Fruit fly (Drosophila melanogaster) whole organism, prepupa: ENCODE results near the gene ghi.

ENCODE experiments used
- Blimp-1 ChIP-seq: fragments of 200-800 bp; sonication (Bioruptor generic); optimal IDR thresholded peaks from 3 replicates; lab custom pipeline; 2017; ENCODE audit warnings: missing biosample characterization, missing genetic modification characterization, mild to moderate bottlenecking, moderate library complexity, missing genetic modification reagents
- CG10631 ChIP-seq: fragments of 200-800 bp; sonication (Bioruptor generic); optimal IDR thresholded peaks from 2 replicates; lab custom pipeline; 2016; ENCODE audit warnings: missing biosample characterization, missing genetic modification characterization
- CG10669 ChIP-seq: fragments of 200-800 bp; sonication (Bioruptor generic); optimal IDR thresholded peaks from 3 replicates; lab custom pipeline; 2018; ENCODE audit warnings: missing biosample characterization, mild to moderate bottlenecking, missing genetic modification characterization, moderate library complexity
- CG11902 ChIP-seq: fragments of 200-800 bp; sonication (Bioruptor generic); optimal IDR thresholded peaks from 3 replicates; lab custom pipeline; 2016; ENCODE audit warnings: missing biosample characterization, missing genetic modification characterization
- CG15336 ChIP-seq: fragments of 200-800 bp; sonication (Bioruptor generic); IDR thresholded peaks from 2 replicates; pipeline ENCODE4 v1.3.6; 2022; ENCODE audit warnings: missing biosample characterization, missing genetic modification characterization
- CG1621 ChIP-seq: fragments of 200-800 bp; sonication (Bioruptor generic); optimal IDR thresholded peaks from 3 replicates; lab custom pipeline; 2018; ENCODE audit warnings: missing biosample characterization, mild to moderate bottlenecking, missing genetic modification characterization
- CG16779 ChIP-seq: fragments of 200-800 bp; sonication (Bioruptor generic); optimal IDR thresholded peaks from 3 replicates; lab custom pipeline; 2017; ENCODE audit warnings: missing biosample characterization, mild to moderate bottlenecking, missing genetic modification characterization
- CG3032 ChIP-seq: fragments of 200-800 bp; optimal IDR thresholded peaks from 2 replicates; lab custom pipeline; 2019; ENCODE audit warnings: missing biosample characterization, mild to moderate bottlenecking, missing genetic modification characterization, moderate library complexity
- CG31627 ChIP-seq: fragments of 200-800 bp; sonication (Bioruptor generic); optimal IDR thresholded peaks from 3 replicates; lab custom pipeline; 2016; ENCODE audit warnings: missing biosample characterization, missing genetic modification characterization
- CG34406 ChIP-seq: fragments of 200-800 bp; sonication (Bioruptor generic); optimal IDR thresholded peaks from 3 replicates; lab custom pipeline; 2016; ENCODE audit warnings: missing biosample characterization, missing genetic modification characterization
- CG4318 ChIP-seq: fragments of 200-800 bp; sonication (Bioruptor generic); optimal IDR thresholded peaks from 3 replicates; lab custom pipeline; 2017; ENCODE audit warnings: missing biosample characterization, mild to moderate bottlenecking, missing genetic modification characterization
- CG6792 ChIP-seq: fragments of 200-800 bp; sonication (Bioruptor generic); optimal IDR thresholded peaks from 3 replicates; lab custom pipeline; 2016; ENCODE audit warnings: missing biosample characterization, missing genetic modification characterization
- CG6854 ChIP-seq: fragments of 200-800 bp; sonication (Bioruptor generic); optimal IDR thresholded peaks from 2 replicates; lab custom pipeline; 2017; ENCODE audit warnings: missing biosample characterization, mild to moderate bottlenecking, missing genetic modification characterization
- CG7368 ChIP-seq: fragments of 200-800 bp; sonication (Bioruptor generic); optimal IDR thresholded peaks from 3 replicates; lab custom pipeline; 2016; ENCODE audit warnings: missing biosample characterization, missing genetic modification characterization
- CG8119 ChIP-seq: fragments of 200-800 bp; sonication (Bioruptor generic); IDR thresholded peaks from 3 replicates; pipeline ENCODE4 v1.3.6; 2022; ENCODE audit warnings: missing biosample characterization, missing genetic modification characterization
- CG8319 ChIP-seq: fragments of 200-800 bp; sonication (Bioruptor generic); optimal IDR thresholded peaks from 3 replicates; lab custom pipeline; 2016; ENCODE audit warnings: missing biosample characterization, missing genetic modification characterization
- CG9139 ChIP-seq: fragments of 200-800 bp; sonication (Bioruptor generic); optimal IDR thresholded peaks from 3 replicates; lab custom pipeline; 2017; ENCODE audit warnings: missing biosample characterization, mild to moderate bottlenecking, missing genetic modification characterization
- Eip75B ChIP-seq: fragments of 200-800 bp; sonication (Bioruptor generic); optimal IDR thresholded peaks from 3 replicates; lab custom pipeline; 2016; ENCODE audit warnings: missing biosample characterization, missing genetic modification characterization
- Eip78C ChIP-seq: fragments of 200-800 bp; sonication (Bioruptor generic); peaks from one replicate; lab custom pipeline; 2016; ENCODE audit warnings: missing biosample characterization, missing genetic modification characterization
- Eip93F ChIP-seq: fragments of 200-800 bp; sonication (Bioruptor generic); optimal IDR thresholded peaks from 2 replicates; lab custom pipeline; 2016; ENCODE audit warnings: missing biosample characterization, mild to moderate bottlenecking, missing genetic modification characterization
- Ets21C ChIP-seq: fragments of 200-800 bp; sonication (Bioruptor generic); optimal IDR thresholded peaks from 3 replicates; lab custom pipeline; 2016; ENCODE audit warnings: missing biosample characterization, missing genetic modification characterization
- Hr38 ChIP-seq: sonication (Bioruptor generic); optimal IDR thresholded peaks from 2 replicates; lab custom pipeline; 2016; ENCODE audit warnings: missing biosample characterization, missing genetic modification characterization
- Hr4 ChIP-seq: fragments of 200-800 bp; sonication (Bioruptor generic); optimal IDR thresholded peaks from 3 replicates; lab custom pipeline; 2016; ENCODE audit warnings: missing biosample characterization, missing genetic modification characterization
- Lpt ChIP-seq: fragments of 200-800 bp; sonication (Bioruptor generic); optimal IDR thresholded peaks from 3 replicates; lab custom pipeline; 2016; ENCODE audit warnings: missing biosample characterization, missing genetic modification characterization
- OdsH ChIP-seq: fragments of 200-800 bp; sonication (Bioruptor generic); optimal IDR thresholded peaks from 3 replicates; lab custom pipeline; 2016; ENCODE audit warnings: missing biosample characterization, missing genetic modification characterization
- Smox ChIP-seq: fragments of 200-800 bp; sonication (Bioruptor generic); optimal IDR thresholded peaks from 3 replicates; lab custom pipeline; 2016; ENCODE audit warnings: missing biosample characterization, missing genetic modification characterization
- Sox14 ChIP-seq: fragments of 200-800 bp; sonication (Bioruptor generic); optimal IDR thresholded peaks from 3 replicates; lab custom pipeline; 2016; ENCODE audit warnings: missing biosample characterization, missing genetic modification characterization
- Sox15 ChIP-seq: fragments of 200-800 bp; sonication (Bioruptor generic); optimal IDR thresholded peaks from 3 replicates; lab custom pipeline; 2016; ENCODE audit warnings: missing biosample characterization, missing genetic modification characterization
- acj6 ChIP-seq: fragments of 200-800 bp; sonication (Bioruptor generic); optimal IDR thresholded peaks from 3 replicates; lab custom pipeline; 2016; ENCODE audit warnings: missing biosample characterization, missing genetic modification characterization
- cyc ChIP-seq: fragments of 200-800 bp; sonication (Bioruptor generic); optimal IDR thresholded peaks from 3 replicates; lab custom pipeline; 2016; ENCODE audit warnings: missing biosample characterization, missing genetic modification characterization
- dac ChIP-seq: fragments of 200-800 bp; sonication (Bioruptor generic); optimal IDR thresholded peaks from 2 replicates; lab custom pipeline; 2017; ENCODE audit warnings: missing biosample characterization, mild to moderate bottlenecking, missing genetic modification characterization
- eg ChIP-seq: fragments of 200-800 bp; sonication (Bioruptor generic); IDR thresholded peaks from 3 replicates; pipeline ENCODE4 v1.3.6; 2022; ENCODE audit warnings: missing biosample characterization, missing genetic modification characterization
- esn ChIP-seq: fragments of 200-800 bp; sonication (Bioruptor generic); optimal IDR thresholded peaks from 2 replicates; lab custom pipeline; 2016; ENCODE audit warnings: missing biosample characterization, mild to moderate bottlenecking, missing genetic modification characterization, moderate library complexity
- fkh ChIP-seq: fragments of 200-800 bp; sonication (Bioruptor generic); optimal IDR thresholded peaks from 3 replicates; lab custom pipeline; 2017; ENCODE audit warnings: missing biosample characterization, mild to moderate bottlenecking, missing genetic modification characterization, moderate library complexity
- lz ChIP-seq: fragments of 200-800 bp; sonication (Bioruptor generic); optimal IDR thresholded peaks from 3 replicates; lab custom pipeline; 2016; ENCODE audit warnings: missing biosample characterization, missing genetic modification characterization
- pdm3 ChIP-seq: fragments of 200-800 bp; sonication (Bioruptor generic); optimal IDR thresholded peaks from 3 replicates; lab custom pipeline; 2016; ENCODE audit warnings: missing biosample characterization, missing genetic modification characterization
- salr ChIP-seq, 2 experiments: fragments of 200-800 bp; sonication (Bioruptor generic); optimal IDR thresholded peaks; 3 replicates each; lab custom pipeline; 2016 to 2018; ENCODE audit warnings: missing biosample characterization in 2 of 2, missing genetic modification characterization in 2 of 2, mild to moderate bottlenecking in 1 of 2
- spab ChIP-seq: fragments of 200-800 bp; sonication (Bioruptor generic); optimal IDR thresholded peaks from 2 replicates; lab custom pipeline; 2017; ENCODE audit warnings: missing biosample characterization, mild to moderate bottlenecking, missing genetic modification characterization, missing genetic modification reagents
- ss ChIP-seq, 2 experiments: fragments of 200-800 bp; sonication (Bioruptor generic); optimal IDR thresholded peaks; 2 replicates in 1 of 2; 3 replicates in 1 of 2; lab custom pipeline; 2017 to 2018; ENCODE audit warnings: mild to moderate bottlenecking in 2 of 2, missing biosample characterization in 2 of 2, missing genetic modification characterization in 2 of 2, moderate library complexity in 1 of 2
- vri ChIP-seq: fragments of 200-800 bp; sonication (Bioruptor generic); optimal IDR thresholded peaks from 3 replicates; lab custom pipeline; 2016; ENCODE audit warnings: missing biosample characterization, mild to moderate bottlenecking, missing genetic modification characterization

The ghi gene

DNA sequence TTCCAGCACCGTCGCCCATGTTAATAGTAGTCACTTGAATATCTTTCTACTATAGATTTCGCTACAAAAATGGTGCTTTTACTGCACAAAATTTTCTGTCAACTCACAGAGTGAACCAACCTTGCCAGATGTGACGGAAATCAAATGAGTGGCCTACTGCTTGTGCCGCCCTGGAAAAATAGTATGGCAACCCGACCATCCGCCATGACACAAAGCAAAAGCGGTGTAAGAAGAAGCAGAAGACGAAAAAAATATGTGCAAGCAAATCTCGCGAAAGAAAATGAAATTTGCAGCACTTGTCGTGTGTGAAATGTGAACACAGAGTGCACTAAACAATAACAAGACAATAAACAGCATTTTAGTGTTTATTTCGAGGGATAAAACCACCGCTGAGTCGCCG lies 25.2 kb downstream of the ghi start, which contains the start of the genes Uch-L5 and Jarid2:
Uch-L5 (minus strand) TSS at position 137 of the 400 bp plus-strand sequence.
Jarid2 (plus strand) TSS at position 210 of the 400 bp plus-strand sequence.
- TF ChIP-seq vri (GFP tag; lab: Kevin White, UChicago) (peak; percentile 13), Sox14 (GFP tag; lab: Kevin White, UChicago) (peak; percentile 92), cyc (GFP tag; lab: Kevin White, UChicago) (peak; percentile 65), Lpt (no peak), CG9139 (GFP tag; lab: Kevin White, UChicago) (no peak), CG3032 (peak; percentile 27), lz (GFP tag; lab: Kevin White, UChicago) (peak; percentile 35), esn (GFP tag; lab: Kevin White, UChicago) (peak; percentile 72), CG31627 (GFP tag; lab: Kevin White, UChicago) (peak; percentile 63), salr (GFP tag; optimal IDR thresholded peaks at IDR 0.05; lab: Kevin White, UChicago) (peak in 1 of 2 experiments; percentile 16), fkh (peak; percentile 13), pdm3 (GFP tag; lab: Kevin White, UChicago) (no peak), CG6792 (GFP tag; lab: Kevin White, UChicago) (peak; percentile 22), CG6854 (GFP tag; lab: Kevin White, UChicago) (peak; percentile 73), CG1621 (tag; lab: Kevin White, UChicago) (peak; percentile 59), ss (GFP tag; optimal IDR thresholded peaks at IDR 0.05; lab: Kevin White, UChicago) (peak in 1 of 2 experiments; percentile 33), CG8319 (peak; percentile 9), Smox (GFP tag; lab: Kevin White, UChicago) (no peak)
- TF ChIP-seq, all 60 proteins: peak for 14

DNA sequence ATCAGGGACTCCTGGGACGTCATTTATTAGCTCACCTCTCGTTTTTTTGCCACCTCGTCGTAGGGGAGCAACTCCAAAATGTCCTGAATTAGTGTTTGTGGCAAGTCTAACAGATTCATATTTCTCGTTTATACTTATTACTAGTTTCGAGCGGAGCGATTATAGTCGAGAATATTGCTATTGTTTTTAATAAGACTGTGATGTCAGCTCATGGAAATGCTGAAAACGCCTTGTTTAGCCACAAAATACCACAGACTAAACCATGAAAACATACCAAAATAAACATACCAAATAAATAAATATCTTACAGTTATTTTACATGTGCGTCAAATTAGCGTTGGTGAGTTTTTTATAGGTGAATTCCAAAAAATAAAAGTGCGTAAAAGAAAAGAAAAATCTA lies 35.9 kb downstream of the ghi start, which contains the start of gene pall:
pall (minus strand) TSS at position 205 of the 400 bp plus-strand sequence.
- TF ChIP-seq Hr38 (GFP tag; lab: Kevin White, UChicago) (no peak), CG15336 (GFP tag; lab: Robert Waterston, UW) (0 out of 2 replicates have a peak, but pooled peaks have one; percentile 27)

DNA sequence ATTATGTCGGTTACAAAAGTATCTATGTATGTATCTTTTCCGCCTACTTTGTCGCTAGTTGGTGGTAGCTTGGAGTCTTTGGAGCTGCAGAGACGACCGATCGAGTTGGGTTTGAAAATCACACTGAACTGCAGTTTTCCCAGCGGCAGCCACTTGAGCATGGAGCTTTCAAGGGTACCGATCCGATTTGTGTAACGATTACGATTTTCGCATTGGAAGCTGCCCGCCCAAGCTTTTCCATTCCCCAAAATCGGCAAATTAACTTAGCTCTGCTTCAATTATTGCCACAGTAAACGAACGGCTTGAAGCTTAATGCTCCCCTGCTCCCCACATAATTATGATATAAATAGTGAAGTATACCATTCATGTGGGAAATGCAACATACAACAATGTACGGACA lies 37.5 kb downstream of the ghi start, which contains the start of gene CG32036:
CG32036 (minus strand) TSS at position 101 of the 400 bp plus-strand sequence.
- TF ChIP-seq CG34406 (GFP tag; lab: Kevin White, UChicago) = no peak
- TF ChIP-seq eg (GFP tag; lab: Robert Waterston, UW) = 0 out of 3 replicates have a peak, but pooled peaks have one; percentile 36
- TF ChIP-seq Eip75B = no peak

DNA sequence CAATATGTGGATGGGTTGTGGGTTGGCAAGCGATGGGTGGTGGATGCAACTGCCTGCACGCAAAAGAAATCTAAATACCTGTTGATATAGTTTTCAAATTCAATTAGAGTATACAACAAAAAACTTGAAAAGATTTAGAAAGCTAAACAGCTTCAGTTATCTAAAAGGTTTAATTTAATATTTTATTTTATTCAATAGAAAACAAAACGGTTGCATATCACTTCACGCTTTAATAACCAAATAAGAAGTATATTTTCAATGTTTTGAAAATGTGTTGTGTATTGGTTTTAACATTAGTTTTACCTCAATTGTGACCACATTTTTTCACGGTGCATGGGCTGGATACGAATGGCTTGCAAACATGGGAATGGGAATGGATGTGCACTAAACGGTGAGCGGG lies 38.0 kb downstream of the ghi start:
- TF ChIP-seq OdsH (GFP tag; lab: Kevin White, UChicago) (no peak), vri (GFP tag; lab: Kevin White, UChicago) (no peak), CG4318 (GFP tag; lab: Kevin White, UChicago) (no peak), CG16779 (tag; lab: Kevin White, UChicago) (no peak), Blimp-1 (GFP tag; lab: Kevin White, UChicago) (no peak), spab (GFP tag; lab: Kevin White, UChicago) (no peak), Ets21C (no peak), Hr4 (GFP tag; lab: Kevin White, UChicago) (peak; percentile 58), acj6 (no peak), CG15336 (GFP tag; lab: Robert Waterston, UW) (peak; percentile 47; the same call in 1 of the 2 replicates), CG8119 (GFP tag; lab: Robert Waterston, UW) (peak; percentile 60; the same call in 2 of the 3 replicates), esn (GFP tag; lab: Kevin White, UChicago) (no peak), pdm3 (GFP tag; lab: Kevin White, UChicago) (no peak), CG10669 (GFP tag; lab: Kevin White, UChicago) (no peak), Eip78C (GFP tag; lab: Kevin White, UChicago) (peak; percentile 70), Sox15 (GFP tag; lab: Kevin White, UChicago) (no peak), CG10631 (GFP tag; lab: Kevin White, UChicago) (no peak), Eip93F (GFP tag; lab: Kevin White, UChicago) (no peak), CG8319 (no peak), CG11902 (GFP tag; lab: Kevin White, UChicago) (no peak), dac (GFP tag; lab: Kevin White, UChicago) (no peak), Lpt (peak; percentile 28), CG7368 (no peak), CG6854 (GFP tag; lab: Kevin White, UChicago) (no peak)
